Worm (Caenorhabditis elegans) whole organism, L2 larva: ENCODE results near the gene lin-39.

Experiments used
- egl-27 ChIP-seq: sonication (generic microtip); optimal IDR thresholded peaks from 3 replicates; lab custom pipeline; 2017; ENCODE audit warnings: missing biosample characterization, missing genetic modification reagents, missing genetic modification characterization
- lin-39 ChIP-seq: fragments of 150-350 bp; optimal IDR thresholded peaks from 2 replicates; lab custom pipeline; 2014; ENCODE audit warnings: missing biosample characterization, missing genetic modification reagents, missing genetic modification characterization
- mdl-1 ChIP-seq, 2 experiments: fragments of 150-350 bp in 1 of 2; sonication (generic microtip) in 1 of 2; optimal IDR thresholded peaks; 2 replicates each; lab custom pipeline; 2017; ENCODE audit warnings: missing biosample characterization in 2 of 2, missing genetic modification characterization in 2 of 2
- nhr-11 ChIP-seq: fragments of 150-350 bp; optimal IDR thresholded peaks from 2 replicates; lab custom pipeline; 2014; ENCODE audit warnings: missing biosample characterization, missing genetic modification characterization
- sma-9 ChIP-seq, 2 experiments: fragments of 150-350 bp in 1 of 2; sonication (generic microtip) in 1 of 2; optimal IDR thresholded peaks; 2 replicates each; lab custom pipeline; 2014 to 2016; ENCODE audit warnings: missing genetic modification characterization in 2 of 2, mild to moderate bottlenecking in 1 of 2, missing biosample characterization in 1 of 2, missing compliant biosample characterization in 1 of 2, missing genetic modification reagents in 1 of 2, moderate library complexity in 1 of 2
- snpc-4 ChIP-seq: fragments of 150-350 bp; optimal IDR thresholded peaks from 2 replicates; lab custom pipeline; 2014; ENCODE audit warnings: missing biosample characterization, missing genetic modification characterization
- unc-39 ChIP-seq: fragments of 150-350 bp; optimal IDR thresholded peaks from 2 replicates; lab custom pipeline; 2014; ENCODE audit warnings: missing biosample characterization, missing genetic modification characterization
- unc-62 ChIP-seq: fragments of 150-350 bp; optimal IDR thresholded peaks from 2 replicates; lab custom pipeline; 2014; ENCODE audit warnings: missing biosample characterization, missing genetic modification reagents, missing genetic modification characterization
- ztf-11 ChIP-seq: sonication (generic microtip); optimal IDR thresholded peaks from 2 replicates; lab custom pipeline; 2017; ENCODE audit warnings: missing biosample characterization, missing genetic modification characterization

ce11 chrIII:7530108-7530507, 6.3 kb downstream of the lin-39 start:
- TF ChIP-seq ztf-11 (no peak), mdl-1 (tag; optimal IDR thresholded peaks at IDR 0.05; lab: Kevin White, UChicago) (no peak), egl-27 (tag; lab: Kevin White, UChicago) (no peak), unc-62 (GFP tag; lab: Kevin White, UChicago) (no peak), snpc-4 (no peak), nhr-11 (tag; lab: Kevin White, UChicago) (no peak), sma-9 (GFP tag; optimal IDR thresholded peaks at IDR 0.05; lab: Kevin White, UChicago) (no peak), sma-9 (tag; optimal IDR thresholded peaks at IDR 0.05; lab: Kevin White, UChicago) (no peak), unc-39 (no peak), lin-39 (tag; lab: Kevin White, UChicago) (no peak)
